Worm (Caenorhabditis elegans) whole organism, L1 larva: ENCODE measurements around the gene Y54H5A.2.

Experiments
- aly-2 ChIP-seq: fragments of 150-350 bp; optimal IDR thresholded peaks from 2 replicates; lab custom pipeline; 2014; ENCODE audit warnings: missing biosample characterization, missing genetic modification characterization
- ceh-82 ChIP-seq, 3 experiments: fragments of 150-350 bp in 1 of 3; sonication (generic microtip) in 2 of 3; optimal IDR thresholded peaks; 2 replicates each; lab custom pipeline; 2014 to 2017; ENCODE audit warnings: missing biosample characterization in 3 of 3, missing genetic modification characterization in 3 of 3
- dpl-1 ChIP-seq, 3 experiments: fragments of 150-350 bp in 2 of 3; sonication (generic microtip) in 1 of 3; optimal IDR thresholded peaks; 2 replicates each; lab custom pipeline; 2014 to 2017; ENCODE audit warnings: missing biosample characterization in 3 of 3, missing genetic modification characterization in 3 of 3, missing genetic modification reagents in 3 of 3
- egl-27 ChIP-seq, 2 experiments: fragments of 150-350 bp in 1 of 2; sonication (generic microtip); optimal IDR thresholded peaks; 3 replicates each; lab custom pipeline; 2017 to 2018; ENCODE audit warnings: missing biosample characterization in 2 of 2, missing genetic modification characterization in 2 of 2, missing genetic modification reagents in 2 of 2
- fos-1 ChIP-seq: fragments of 150-350 bp; optimal IDR thresholded peaks from 2 replicates; lab custom pipeline; 2014; ENCODE audit warnings: missing biosample characterization, missing genetic modification characterization
- nhr-11 ChIP-seq: fragments of 150-350 bp; optimal IDR thresholded peaks from 2 replicates; lab custom pipeline; 2014; ENCODE audit warnings: missing biosample characterization, missing genetic modification characterization
- nhr-77 ChIP-seq: fragments of 150-350 bp; optimal IDR thresholded peaks from 2 replicates; lab custom pipeline; 2014; ENCODE audit warnings: missing biosample characterization, missing genetic modification characterization
- sptf-1 ChIP-seq: fragments of 150-350 bp; optimal IDR thresholded peaks from 2 replicates; lab custom pipeline; 2014; ENCODE audit warnings: missing biosample characterization, missing genetic modification characterization

ce11 chrIII:5119063-5119462, 30.3 kb downstream of the Y54H5A.2 start:
- TF ChIP-seq nhr-77 (tag; lab: Kevin White, UChicago) (no peak), sptf-1 (no peak), dpl-1 (GFP tag; optimal IDR thresholded peaks at IDR 0.05; lab: Kevin White, UChicago) (no peak), ceh-82 (tag; optimal IDR thresholded peaks at IDR 0.05; lab: Kevin White, UChicago) (no peak), nhr-11 (tag; lab: Kevin White, UChicago) (no peak), aly-2 (tag; lab: Kevin White, UChicago) (no peak), fos-1 (tag; lab: Kevin White, UChicago) (no peak), egl-27 (tag; optimal IDR thresholded peaks at IDR 0.05; lab: Kevin White, UChicago) (no peak)
